Fruit fly (Drosophila melanogaster): ENCODE measurements around the gene CG10375.
A peak's percentile ranks its signal among the peaks of the same experiment; 100 is the strongest.

CG10375 gene

DNA sequence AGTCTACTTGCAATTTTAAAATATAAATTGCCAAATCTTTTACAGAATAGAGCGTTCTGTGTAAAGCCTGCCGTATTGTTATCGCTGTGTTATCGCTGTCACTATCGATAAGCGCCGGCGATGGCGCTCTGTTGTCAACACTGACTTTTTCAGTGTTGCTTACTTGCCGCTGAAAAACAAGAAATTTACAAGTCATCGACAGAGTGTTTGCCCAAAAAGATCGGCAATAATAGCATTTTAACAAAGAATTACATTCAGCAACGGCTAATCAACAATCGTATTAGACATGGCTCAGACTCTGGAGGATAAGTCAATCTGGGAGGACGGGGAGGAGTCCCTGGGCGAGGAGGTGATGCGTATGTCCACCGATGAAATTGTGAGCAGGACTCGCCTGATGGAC lies 14.8 kb upstream of the CG10375 start, which contains the start of the genes RanBP3 and Rpt5 (continued):
- TF ChIP-seq Fer3 (tag; optimal IDR thresholded peaks at IDR 0.05) (peak; percentile 48), Sox102F (GFP tag; optimal IDR thresholded peaks at IDR 0.05) (no peak), MTF-1 (GFP tag; optimal IDR thresholded peaks at IDR 0.05; ENCODE audit: borderline replicate concordance) (no peak), Abd-B (GFP tag; optimal IDR thresholded peaks at IDR 0.05) (no peak), CG18262 (tag; optimal IDR thresholded peaks at IDR 0.05) (no peak), Antp (GFP tag; optimal IDR thresholded peaks at IDR 0.05) (peak; percentile 61), pros (GFP tag; optimal IDR thresholded peaks at IDR 0.05) (no peak), CG16815 (GFP tag; optimal IDR thresholded peaks at IDR 0.05) (no peak), CG3995 (GFP tag; optimal IDR thresholded peaks at IDR 0.05) (peak; percentile 35), CG8359 (GFP tag; optimal IDR thresholded peaks at IDR 0.05; ENCODE audit: borderline replicate concordance) (no peak), HmgZ (tag; optimal IDR thresholded peaks at IDR 0.05) (peak; percentile 89), CG1529 (GFP tag; optimal IDR thresholded peaks at IDR 0.05) (no peak), CG6683 (GFP tag; optimal IDR thresholded peaks at IDR 0.05) (peak; percentile 33), CG17328 (GFP tag; IDR thresholded peaks at IDR 0.05) (no peak), CG18619 (GFP tag; optimal IDR thresholded peaks at IDR 0.05) (peak; percentile 24), CG10979 (tag; optimal IDR thresholded peaks at IDR 0.05) (peak; percentile 32), sisA (GFP tag; IDR thresholded peaks at IDR 0.05) (no peak; the same call in 1 of the 2 replicates), wek (GFP tag; optimal IDR thresholded peaks at IDR 0.05) (no peak), tup (GFP tag; optimal IDR thresholded peaks at IDR 0.05) (no peak), Neu2 (GFP tag; optimal IDR thresholded peaks at IDR 0.05; ENCODE audit: borderline replicate concordance) (peak; percentile 33), CG2120 (GFP tag; optimal IDR thresholded peaks at IDR 0.05) (peak; percentile 84), Aef1 (GFP tag; IDR thresholded peaks at IDR 0.05) (0 out of 3 replicates have a peak, but pooled peaks have one; percentile 16), ap (GFP tag; IDR thresholded peaks at IDR 0.05) (no peak), CG2129 (GFP tag; IDR thresholded peaks at IDR 0.05; ENCODE audit: partially characterized antibody) (peak; percentile 46; the same call in 1 of the 2 replicates), CG30403 (GFP tag; optimal IDR thresholded peaks at IDR 0.05) (peak; percentile 61), CG3281 (GFP tag; optimal IDR thresholded peaks at IDR 0.05) (peak; percentile 57), CG2199 (GFP tag; IDR thresholded peaks at IDR 0.05) (no peak), CG1832 (GFP tag; optimal IDR thresholded peaks at IDR 0.05) (no peak), grn (GFP tag; optimal IDR thresholded peaks at IDR 0.05) (no peak), Lhr (GFP tag; optimal IDR thresholded peaks at IDR 0.05) (no peak), ftz-f1 (GFP tag; optimal IDR thresholded peaks at IDR 0.05) (peak; percentile 63), CG32767 (GFP tag; IDR thresholded peaks at IDR 0.05) (no peak), btn (GFP tag; optimal IDR thresholded peaks at IDR 0.05) (no peak), Elba2 (GFP tag; optimal IDR thresholded peaks at IDR 0.05) (no peak), fd64A (GFP tag; optimal IDR thresholded peaks at IDR 0.05) (no peak), CG11456 (GFP tag; IDR thresholded peaks at IDR 0.05) (peak; percentile 80), CG14050 (GFP tag; IDR thresholded peaks at IDR 0.05) (no peak), H2.0 (GFP tag; IDR thresholded peaks at IDR 0.05) (no peak), CG30020 (tag; optimal IDR thresholded peaks at IDR 0.05) (no peak), CG6813 (GFP tag; optimal IDR thresholded peaks at IDR 0.05) (no peak), CG7556 (GFP tag; optimal IDR thresholded peaks at IDR 0.05) (peak; percentile 17), Dll (GFP tag; IDR thresholded peaks at IDR 0.05; ENCODE audit: partially characterized antibody) (peak; percentile 77), CHES-1-like (GFP tag; optimal IDR thresholded peaks at IDR 0.05) (peak; percentile 86), CG8765 (GFP tag; IDR thresholded peaks at IDR 0.05) (no peak), twi (tag; optimal IDR thresholded peaks at IDR 0.05) (no peak), eyg (GFP tag; optimal IDR thresholded peaks at IDR 0.05) (peak; percentile 40), knrl (GFP tag; IDR thresholded peaks at IDR 0.05; ENCODE audit: partially characterized antibody) (peak; percentile 75), Camta (GFP tag; optimal IDR thresholded peaks at IDR 0.05) (peak; percentile 6), ttk (GFP tag; IDR thresholded peaks at IDR 0.05) (no peak; the same call in 1 of the 2 replicates), Atf6 (GFP tag; IDR thresholded peaks at IDR 0.05) (no peak), CG13123 (GFP tag; optimal IDR thresholded peaks at IDR 0.05) (no peak)

All from whole organism, embryonic.